Worm (Caenorhabditis elegans) whole organism, L3 larva: Measurements from ENCODE around the gene slcr-46.3.

ENCODE experiments used
- ama-1 ChIP-seq: fragments of 150-350 bp; optimal IDR thresholded peaks from 2 replicates; lab custom pipeline; 2018
- nhr-28 ChIP-seq: fragments of 150-350 bp; optimal IDR thresholded peaks from 2 replicates; lab custom pipeline; 2014; ENCODE audit warnings: missing biosample characterization, missing genetic modification characterization
- unc-39 ChIP-seq: sonication (generic microtip); optimal IDR thresholded peaks from 4 replicates; lab custom pipeline; 2017; ENCODE audit warnings: missing biosample characterization, missing genetic modification characterization

- TF ChIP-seq nhr-28 (no peak), unc-39 (no peak), ama-1 (lab: Kevin White, UChicago) (no peak)
These were observed 21.0 kb upstream of the slcr-46.3 start, which contains the start of gene F58E6.13 for ce11 chrV:9744934-9745333.
